Fruit fly (Drosophila melanogaster) whole organism: Measurements from ENCODE around the gene gogo.

Source experiments
- pan ChIP-seq: fragments of >200 bp; optimal IDR thresholded peaks from 2 replicates; lab custom pipeline; 2017
- usp ChIP-seq: fragments of >200 bp; optimal IDR thresholded peaks from 2 replicates; lab custom pipeline; 2017; ENCODE audit warnings: missing biosample characterization, missing genetic modification characterization, mixed read lengths

DNA sequence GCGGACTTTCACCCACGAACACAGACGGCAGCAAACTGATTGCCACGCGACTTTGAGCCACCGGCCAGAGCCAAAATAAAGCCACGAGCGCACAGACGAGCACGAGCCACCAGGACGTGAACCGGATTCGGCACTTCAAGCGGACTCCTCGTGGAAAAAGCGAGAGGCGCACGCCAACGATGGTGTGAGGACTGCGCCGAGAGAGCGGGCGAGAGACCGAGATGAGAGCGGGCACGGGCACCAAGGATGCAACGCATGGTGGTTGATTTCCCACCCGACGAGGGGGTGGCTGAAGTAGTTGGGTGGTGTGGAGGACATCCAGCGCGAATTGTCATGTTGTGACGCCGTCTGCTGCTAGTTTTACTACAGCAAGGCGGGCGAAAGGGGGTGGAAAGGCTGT lies at the start of gene gogo:
- TF ChIP-seq usp (no peak), pan (no peak)
